Worm (Caenorhabditis elegans) whole organism, L1 larva: ENCODE data around the gene cat-4.

Experiments used
- fos-1 ChIP-seq: fragments of 150-350 bp; optimal IDR thresholded peaks from 2 replicates; lab custom pipeline; 2014; ENCODE audit warnings: missing biosample characterization, missing genetic modification characterization
- nhr-12 ChIP-seq: sonication (generic microtip); optimal IDR thresholded peaks from 2 replicates; lab custom pipeline; 2017; ENCODE audit warnings: missing biosample characterization, missing genetic modification characterization
- pqm-1 ChIP-seq: sonication (generic microtip); optimal IDR thresholded peaks from 3 replicates; lab custom pipeline; 2017; ENCODE audit warnings: missing biosample characterization, missing genetic modification characterization
- snpc-4 ChIP-seq: fragments of 150-350 bp; optimal IDR thresholded peaks from 2 replicates; lab custom pipeline; 2014; ENCODE audit warnings: missing biosample characterization, missing genetic modification characterization

ce11 chrV:10571523-10571922, 6.8 kb downstream of the cat-4 start:
- TF ChIP-seq fos-1: no peak
- no peak for TF ChIP-seq snpc-4 (tag; lab: Kevin White, UChicago)
- TF ChIP-seq nhr-12 (tag; lab: Kevin White, UChicago): no peak
- no peak for TF ChIP-seq pqm-1 (tag; lab: Kevin White, UChicago)
